Worm (Caenorhabditis elegans) whole organism, L2 larva: ENCODE data around the gene rpl-20.
A peak's percentile ranks its signal among the peaks of the same experiment; 100 is the strongest.

ENCODE experiments used
- R02D3.7 ChIP-seq: fragments of 150-350 bp; optimal IDR thresholded peaks from 2 replicates; lab custom pipeline; 2014; ENCODE audit warnings: missing biosample characterization, missing genetic modification characterization
- Y55F3AM.14 ChIP-seq: fragments of 200-800 bp; sonication (Bioruptor generic); optimal IDR thresholded peaks from 2 replicates; lab custom pipeline; 2018; ENCODE audit warnings: mild to moderate bottlenecking, missing genetic modification characterization, missing compliant biosample characterization
- ZK546.5 ChIP-seq: sonication (generic microtip); optimal IDR thresholded peaks from 2 replicates; lab custom pipeline; 2017; ENCODE audit warnings: missing biosample characterization, missing genetic modification characterization
- alr-1 ChIP-seq: fragments of 150-350 bp; optimal IDR thresholded peaks from 2 replicates; lab custom pipeline; 2014; ENCODE audit warnings: missing biosample characterization, missing genetic modification characterization
- aly-2 ChIP-seq: fragments of 150-350 bp; optimal IDR thresholded peaks from 2 replicates; lab custom pipeline; 2014; ENCODE audit warnings: missing biosample characterization, missing genetic modification characterization
- ama-1 ChIP-seq: fragments of 150-350 bp; optimal IDR thresholded peaks from 2 replicates; lab custom pipeline; 2018; ENCODE audit warnings: inconsistent platforms
- ceh-82 ChIP-seq: fragments of 150-350 bp; optimal IDR thresholded peaks from 2 replicates; lab custom pipeline; 2014; ENCODE audit warnings: missing biosample characterization, missing genetic modification characterization
- crh-2 ChIP-seq: sonication (generic microtip); optimal IDR thresholded peaks from 2 replicates; lab custom pipeline; 2017; ENCODE audit warnings: missing biosample characterization, missing genetic modification characterization
- dmd-4 ChIP-seq: sonication (generic microtip); optimal IDR thresholded peaks from 2 replicates; lab custom pipeline; 2017; ENCODE audit warnings: missing biosample characterization, missing genetic modification characterization
- elt-1 ChIP-seq: fragments of 150-350 bp; optimal IDR thresholded peaks from 2 replicates; lab custom pipeline; 2014; ENCODE audit warnings: missing biosample characterization, missing genetic modification characterization
- gmeb-1 ChIP-seq: fragments of 150-350 bp; optimal IDR thresholded peaks from 2 replicates; lab custom pipeline; 2014; ENCODE audit warnings: missing biosample characterization, missing genetic modification characterization
- lin-11 ChIP-seq: fragments of 150-350 bp; sonication (generic microtip); optimal IDR thresholded peaks from 2 replicates; lab custom pipeline; 2014; ENCODE audit warnings: missing biosample characterization, missing genetic modification characterization, inconsistent platforms, mixed read lengths
- lin-39 ChIP-seq: fragments of 150-350 bp; optimal IDR thresholded peaks from 2 replicates; lab custom pipeline; 2014; ENCODE audit warnings: missing biosample characterization, missing genetic modification reagents, missing genetic modification characterization
- lsy-2 ChIP-seq, 2 experiments: fragments of 150-350 bp in 1 of 2; sonication (generic microtip) in 1 of 2; optimal IDR thresholded peaks; 2 replicates each; lab custom pipeline; 2014 to 2017; ENCODE audit warnings: missing biosample characterization in 2 of 2, missing genetic modification characterization in 2 of 2
- mab-5 ChIP-seq: fragments of 150-350 bp; optimal IDR thresholded peaks from 2 replicates; lab custom pipeline; 2014; ENCODE audit warnings: missing biosample characterization, missing genetic modification characterization
- mdl-1 ChIP-seq, 2 experiments: fragments of 150-350 bp in 1 of 2; sonication (generic microtip) in 1 of 2; optimal IDR thresholded peaks; 2 replicates each; lab custom pipeline; 2017; ENCODE audit warnings: missing biosample characterization in 2 of 2, missing genetic modification characterization in 2 of 2
- nhr-12 ChIP-seq: fragments of 150-350 bp; optimal IDR thresholded peaks from 2 replicates; lab custom pipeline; 2014; ENCODE audit warnings: missing biosample characterization, missing genetic modification characterization
- nhr-129 ChIP-seq: fragments of 150-350 bp; optimal IDR thresholded peaks from 2 replicates; lab custom pipeline; 2014; ENCODE audit warnings: missing biosample characterization, missing genetic modification characterization
- nhr-21 ChIP-seq: fragments of 150-350 bp; optimal IDR thresholded peaks from 2 replicates; lab custom pipeline; 2014; ENCODE audit warnings: missing biosample characterization, missing genetic modification characterization
- nhr-237 ChIP-seq: fragments of 150-350 bp; optimal IDR thresholded peaks from 2 replicates; lab custom pipeline; 2014; ENCODE audit warnings: missing biosample characterization, missing genetic modification characterization
- nhr-25 ChIP-seq: fragments of 150-350 bp; sonication (generic microtip); optimal IDR thresholded peaks from 3 replicates; lab custom pipeline; 2014; ENCODE audit warnings: missing biosample characterization, missing genetic modification characterization
- nhr-6 ChIP-seq: fragments of 150-350 bp; optimal IDR thresholded peaks from 2 replicates; lab custom pipeline; 2014; ENCODE audit warnings: missing biosample characterization, missing genetic modification characterization
- peb-1 ChIP-seq: fragments of 150-350 bp; optimal IDR thresholded peaks from 2 replicates; lab custom pipeline; 2014; ENCODE audit warnings: missing biosample characterization, missing genetic modification characterization
- sem-4 ChIP-seq: fragments of 150-350 bp; optimal IDR thresholded peaks from 2 replicates; lab custom pipeline; 2014; ENCODE audit warnings: missing biosample characterization, missing genetic modification reagents, missing genetic modification characterization
- sma-3 ChIP-seq: sonication (generic microtip); optimal IDR thresholded peaks from 2 replicates; lab custom pipeline; 2016; ENCODE audit warnings: missing genetic modification reagents, missing genetic modification characterization, missing compliant biosample characterization
- sma-9 ChIP-seq, 2 experiments: fragments of 150-350 bp in 1 of 2; sonication (generic microtip) in 1 of 2; optimal IDR thresholded peaks; 2 replicates each; lab custom pipeline; 2014 to 2016; ENCODE audit warnings: missing genetic modification characterization in 2 of 2, mild to moderate bottlenecking in 1 of 2, missing biosample characterization in 1 of 2, missing compliant biosample characterization in 1 of 2, missing genetic modification reagents in 1 of 2, moderate library complexity in 1 of 2
- unc-39 ChIP-seq: fragments of 150-350 bp; optimal IDR thresholded peaks from 2 replicates; lab custom pipeline; 2014; ENCODE audit warnings: missing biosample characterization, missing genetic modification characterization
- unc-62 ChIP-seq: fragments of 150-350 bp; optimal IDR thresholded peaks from 2 replicates; lab custom pipeline; 2014; ENCODE audit warnings: missing biosample characterization, missing genetic modification reagents, missing genetic modification characterization
- zag-1 ChIP-seq: fragments of 150-350 bp; optimal IDR thresholded peaks from 2 replicates; lab custom pipeline; 2014; ENCODE audit warnings: missing biosample characterization, missing genetic modification characterization

rpl-20 gene

ce11 chrIV:4763844-4764243 lies 14.3 kb upstream of the rpl-20 start, which contains the start of gene Y17G9B.2:
Gene Y17G9B.2 (plus strand): TSS chrIV:4764144.
- TF ChIP-seq mab-5 (tag; lab: Kevin White, UChicago) (no peak), sem-4 (no peak), sma-3 (GFP tag; lab: Kevin White, UChicago) (no peak), aly-2 (no peak), nhr-129 (tag; lab: Kevin White, UChicago) (no peak), nhr-21 (no peak), mdl-1 (tag; optimal IDR thresholded peaks at IDR 0.05; lab: Kevin White, UChicago) (no peak), nhr-237 (tag; lab: Kevin White, UChicago) (no peak), gmeb-1 (tag; lab: Kevin White, UChicago) (no peak), nhr-6 (no peak), alr-1 (tag; lab: Kevin White, UChicago) (no peak), elt-1 (tag; lab: Kevin White, UChicago) (no peak), nhr-25 (tag; lab: Kevin White, UChicago) (no peak), lsy-2 (tag; optimal IDR thresholded peaks at IDR 0.05; lab: Kevin White, UChicago) (no peak), unc-62 (GFP tag; lab: Kevin White, UChicago) (no peak), peb-1 (tag; lab: Kevin White, UChicago) (no peak), ama-1 (lab: Kevin White, UChicago) (no peak), Y55F3AM.14 (GFP tag; lab: Kevin White, UChicago) (no peak), zag-1 (tag; lab: Kevin White, UChicago) (no peak), unc-39 (tag; lab: Kevin White, UChicago) (no peak)
- TF ChIP-seq, all 48 proteins: peak for 0

ce11 chrIV:4762990-4763545 lies 13.5 kb upstream of the rpl-20 start:
- peak in 1 of 2 experiments; percentile 52 for TF ChIP-seq lsy-2 (tag; optimal IDR thresholded peaks at IDR 0.05; lab: Kevin White, UChicago)

DNA sequence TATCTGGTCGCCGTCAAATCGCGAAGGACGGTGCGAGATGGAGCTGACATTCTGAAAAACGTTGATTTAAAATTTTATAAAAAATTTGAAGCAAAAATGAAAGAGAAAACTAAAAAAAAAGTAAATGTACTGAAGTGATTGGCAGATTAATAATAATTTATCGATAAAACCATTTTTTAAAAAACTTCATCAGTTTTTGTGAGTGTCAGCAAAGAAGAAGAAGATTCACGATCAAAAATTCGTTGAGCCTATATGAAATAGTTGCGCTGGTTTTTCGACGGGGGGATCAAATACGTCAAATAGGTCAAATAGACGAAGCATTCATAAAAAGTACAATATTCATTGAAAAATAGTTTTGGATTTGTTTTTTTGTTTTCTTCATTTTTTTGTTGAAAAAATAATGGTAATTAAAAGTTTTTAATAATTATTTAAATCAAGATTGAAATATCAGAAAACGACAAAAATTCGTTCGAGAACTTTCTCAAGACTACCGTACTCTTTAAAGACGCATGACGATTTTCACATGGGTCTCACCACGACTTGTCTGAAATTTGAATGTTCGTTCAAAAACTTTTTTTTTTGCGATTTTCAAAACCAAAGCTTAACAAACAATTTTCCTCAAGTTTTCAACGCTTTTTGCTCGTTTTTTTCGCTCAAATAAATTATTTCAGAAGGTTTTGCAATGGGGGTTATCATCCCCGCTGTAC lies 11.0 kb upstream of the rpl-20 start, which contains the start of the genes memi-1 and cyp-31A3:
Gene memi-1 (minus strand): TSS at position 51 of the 707 bp plus-strand sequence.
Gene cyp-31A3 (plus strand): TSS at position 672 of the 707 bp plus-strand sequence.
- no peak for TF ChIP-seq lin-11 (tag; lab: Kevin White, UChicago)
- no peak for TF ChIP-seq lin-39 (tag; lab: Kevin White, UChicago)
- TF ChIP-seq ceh-82: no peak
- TF ChIP-seq unc-62 (GFP tag; lab: Kevin White, UChicago): no peak
- TF ChIP-seq Y55F3AM.14 (GFP tag; lab: Kevin White, UChicago): no peak
- TF ChIP-seq crh-2: no peak
- TF ChIP-seq unc-39 (tag; lab: Kevin White, UChicago): no peak
- no peak for TF ChIP-seq ZK546.5 (tag; lab: Kevin White, UChicago)
- no peak for TF ChIP-seq dmd-4 (tag; lab: Kevin White, UChicago)
- TF ChIP-seq nhr-129 (tag; lab: Kevin White, UChicago): no peak
- TF ChIP-seq ama-1 (lab: Kevin White, UChicago): no peak
- TF ChIP-seq R02D3.7 (tag; lab: Kevin White, UChicago): no peak
- TF ChIP-seq nhr-6: no peak
- TF ChIP-seq nhr-21: no peak

DNA sequence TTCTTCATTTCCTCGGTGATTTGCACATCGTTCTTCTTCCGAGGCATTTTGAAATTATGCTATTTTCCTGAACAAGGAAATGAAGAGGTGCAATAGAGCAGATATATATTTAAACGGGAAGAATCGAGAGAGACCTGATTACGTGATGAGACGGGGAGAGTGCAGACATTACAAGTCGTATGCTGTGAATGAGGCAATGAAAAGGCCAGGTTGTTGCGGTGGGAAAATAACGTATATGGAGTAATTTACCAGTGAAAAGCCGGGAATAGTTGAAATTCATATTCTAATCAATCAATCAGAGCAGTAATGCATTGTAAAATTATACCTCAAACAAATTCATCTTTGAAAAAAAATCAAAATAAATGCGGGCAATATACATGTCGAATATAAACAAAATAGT lies 9.1 kb upstream of the rpl-20 start, which contains the start of gene Y17G9B.8:
Gene Y17G9B.8 (minus strand): TSS at position 182 of the 400 bp plus-strand sequence.
- TF ChIP-seq nhr-12 (tag; lab: Kevin White, UChicago): no peak
- TF ChIP-seq nhr-129 (tag; lab: Kevin White, UChicago): no peak
- no peak for TF ChIP-seq sma-9 (GFP tag; optimal IDR thresholded peaks at IDR 0.05; lab: Kevin White, UChicago)
- TF ChIP-seq sma-9 (tag; optimal IDR thresholded peaks at IDR 0.05; lab: Kevin White, UChicago): no peak
- peak in 1 of 2 experiments; percentile 24 for TF ChIP-seq lsy-2 (tag; optimal IDR thresholded peaks at IDR 0.05; lab: Kevin White, UChicago)
- no peak for TF ChIP-seq R02D3.7 (tag; lab: Kevin White, UChicago)
- TF ChIP-seq, all 48 proteins: peak for 1

- TF ChIP-seq aly-2: no peak
Measured at ce11 chrIV:4755929-4756655, 6.5 kb upstream of the rpl-20 start, which contains the start of the genes fbxb-77 and Y17G9B.11. Gene fbxb-77 (minus strand): TSS chrIV:4756157. Gene Y17G9B.11 (plus strand): TSS chrIV:4756605.
